Fruit fly (Drosophila melanogaster): Measurements from ENCODE around the gene CG14443.

The CG14443 gene

dm6 chrX:6646846-6647245, 13.1 kb downstream of the CG14443 start (continued):
- TF ChIP-seq eg (GFP tag; IDR thresholded peaks at IDR 0.05) (no peak), CG15336 (GFP tag; IDR thresholded peaks at IDR 0.05) (peak; percentile 42; the same call in 1 of the 2 replicates), Hr4 (GFP tag; optimal IDR thresholded peaks at IDR 0.05) (peak; percentile 13), Ets21C (GFP tag; optimal IDR thresholded peaks at IDR 0.05) (no peak), Hr39 (GFP tag; optimal IDR thresholded peaks at IDR 0.05) (no peak), acj6 (GFP tag; optimal IDR thresholded peaks at IDR 0.05) (peak; percentile 26), CG31627 (GFP tag; optimal IDR thresholded peaks at IDR 0.05) (peak; percentile 13), Smox (GFP tag; optimal IDR thresholded peaks at IDR 0.05) (peak; percentile 24), svp (GFP tag) (peak; percentile 64), CG4318 (GFP tag; optimal IDR thresholded peaks at IDR 0.05) (no peak), ss (GFP tag; optimal IDR thresholded peaks at IDR 0.05) (peak in 1 of 2 experiments; percentile 21), fd85E (GFP tag; optimal IDR thresholded peaks at IDR 0.05) (no peak), Lpt (GFP tag; optimal IDR thresholded peaks at IDR 0.05) (peak; percentile 9), Eip75B (GFP tag; optimal IDR thresholded peaks at IDR 0.05) (no peak), vri (GFP tag; optimal IDR thresholded peaks at IDR 0.05) (no peak), Sox14 (GFP tag; optimal IDR thresholded peaks at IDR 0.05) (peak; percentile 18), OdsH (GFP tag; optimal IDR thresholded peaks at IDR 0.05) (peak; percentile 4), Met (GFP tag; optimal IDR thresholded peaks at IDR 0.05) (no peak), achi (GFP tag; optimal IDR thresholded peaks at IDR 0.05) (peak; percentile 31), CG11294 (GFP tag; IDR thresholded peaks at IDR 0.05) (no peak), Eip78C (GFP tag) (peak; percentile 73), fkh (GFP tag; optimal IDR thresholded peaks at IDR 0.05) (no peak), dac (GFP tag; optimal IDR thresholded peaks at IDR 0.05) (no peak), CG10631 (GFP tag; optimal IDR thresholded peaks at IDR 0.05) (peak; percentile 25)

dm6 chrX:6654198-6654831, 20.6 kb downstream of the CG14443 start, which contains the start of the genes CG3226 and Cdc7:
Gene CG3226, minus strand, starts transcription at chrX:6654248.
Gene Cdc7, plus strand, starts transcription at chrX:6654541.
- peak; percentile 4 to 27 for TF ChIP-seq salr (GFP tag; optimal IDR thresholded peaks at IDR 0.05)
- TF ChIP-seq CG7368 (GFP tag; optimal IDR thresholded peaks at IDR 0.05) = peak; percentile 60
- TF ChIP-seq CG8632 (GFP tag; optimal IDR thresholded peaks at IDR 0.05) = peak; percentile 60
- TF ChIP-seq spab (GFP tag; optimal IDR thresholded peaks at IDR 0.05) = peak; percentile 18
- TF ChIP-seq Hr38 (GFP tag; optimal IDR thresholded peaks at IDR 0.05) = no peak
- peak; percentile 64 for TF ChIP-seq CG34406 (GFP tag; optimal IDR thresholded peaks at IDR 0.05)
- TF ChIP-seq CG8119 (GFP tag; IDR thresholded peaks at IDR 0.05) = no peak
- TF ChIP-seq cyc (GFP tag; optimal IDR thresholded peaks at IDR 0.05) = peak; percentile 57
- peak; percentile 53; the same call in 1 of the 3 replicates for TF ChIP-seq eg (GFP tag; IDR thresholded peaks at IDR 0.05)
- TF ChIP-seq Ets96B (tag; optimal IDR thresholded peaks at IDR 0.05) = peak; percentile 32
- TF ChIP-seq Sox102F (GFP tag; optimal IDR thresholded peaks at IDR 0.05) = peak; percentile 68
- peak; percentile 57 for TF ChIP-seq CG10669 (GFP tag; optimal IDR thresholded peaks at IDR 0.05)
- TF ChIP-seq Hr4 (GFP tag; optimal IDR thresholded peaks at IDR 0.05) = no peak
- peak; percentile 74 for TF ChIP-seq CG6808 (GFP tag; optimal IDR thresholded peaks at IDR 0.05)
- peak; percentile 42 for TF ChIP-seq CG32006 (GFP tag; optimal IDR thresholded peaks at IDR 0.05)
- peak; percentile 64 for TF ChIP-seq achi (GFP tag; optimal IDR thresholded peaks at IDR 0.05)
- peak; percentile 46 for TF ChIP-seq fd85E (GFP tag; optimal IDR thresholded peaks at IDR 0.05)
- TF ChIP-seq CG15336 (GFP tag; IDR thresholded peaks at IDR 0.05) = no peak
- TF ChIP-seq CG31627 (GFP tag; optimal IDR thresholded peaks at IDR 0.05) = peak; percentile 50
- TF ChIP-seq Hr39 (GFP tag; optimal IDR thresholded peaks at IDR 0.05) = peak; percentile 30
- peak; percentile 53 for TF ChIP-seq Sox14 (GFP tag; optimal IDR thresholded peaks at IDR 0.05)
- peak; percentile 35 for TF ChIP-seq fd59A (GFP tag; optimal IDR thresholded peaks at IDR 0.05)
- no peak for TF ChIP-seq Sox15 (GFP tag; optimal IDR thresholded peaks at IDR 0.05)
- TF ChIP-seq net (GFP tag; optimal IDR thresholded peaks at IDR 0.05) = peak; percentile 70
- peak; percentile 61 for TF ChIP-seq svp (GFP tag)
- TF ChIP-seq Met (GFP tag; optimal IDR thresholded peaks at IDR 0.05) = peak; percentile 72
- no peak for TF ChIP-seq CG4318 (GFP tag; optimal IDR thresholded peaks at IDR 0.05)
- peak; percentile 91 for TF ChIP-seq Eip78C (GFP tag)
- TF ChIP-seq CG6276 (GFP tag; optimal IDR thresholded peaks at IDR 0.05) = peak; percentile 9
- peak; percentile 32 for TF ChIP-seq CG11762 (GFP tag; optimal IDR thresholded peaks at IDR 0.05; ENCODE audit: insufficient read depth)
- peak; percentile 67 for TF ChIP-seq OdsH (GFP tag; optimal IDR thresholded peaks at IDR 0.05)
- no peak for TF ChIP-seq Ets21C (GFP tag; optimal IDR thresholded peaks at IDR 0.05)
- TF ChIP-seq dsx (GFP tag; optimal IDR thresholded peaks at IDR 0.05; ENCODE audit: poor library complexity, severe bottlenecking) = peak; percentile 33
- peak; percentile 56 for TF ChIP-seq Smox (GFP tag; optimal IDR thresholded peaks at IDR 0.05)
- peak; percentile 70 for TF ChIP-seq topi (GFP tag; optimal IDR thresholded peaks at IDR 0.05)
- TF ChIP-seq dac (GFP tag; optimal IDR thresholded peaks at IDR 0.05) = peak; percentile 22
- TF ChIP-seq CG3919 (GFP tag; optimal IDR thresholded peaks at IDR 0.05) = peak; percentile 64
- peak; percentile 76 for TF ChIP-seq esn (GFP tag; optimal IDR thresholded peaks at IDR 0.05)
- TF ChIP-seq Blimp-1 (GFP tag; optimal IDR thresholded peaks at IDR 0.05) = peak; percentile 58
